Worm (Caenorhabditis elegans) whole organism, late embryonic: ENCODE measurements around the gene frpr-21.

ENCODE experiments used
- C38D4.7 ChIP-seq: fragments of 200-800 bp; sonication (Bioruptor generic); optimal IDR thresholded peaks from 2 replicates; lab custom pipeline; 2018; ENCODE audit warnings: mild to moderate bottlenecking, missing genetic modification characterization, moderate library complexity, missing compliant biosample characterization
- ahr-1 ChIP-seq: sonication (generic microtip); optimal IDR thresholded peaks from 2 replicates; lab custom pipeline; 2016; ENCODE audit warnings: missing genetic modification characterization, missing compliant biosample characterization
- ceh-2 ChIP-seq: sonication (generic microtip); optimal IDR thresholded peaks from 2 replicates; lab custom pipeline; 2016; ENCODE audit warnings: missing genotype, missing genetic modification characterization, missing compliant biosample characterization
- hlh-8 ChIP-seq: sonication (generic microtip); optimal IDR thresholded peaks from 2 replicates; lab custom pipeline; 2016; ENCODE audit warnings: missing genotype, missing genetic modification characterization, missing compliant biosample characterization
- mec-3 ChIP-seq: sonication (generic microtip); optimal IDR thresholded peaks from 2 replicates; lab custom pipeline; 2016; ENCODE audit warnings: borderline replicate concordance, missing genetic modification characterization, missing compliant biosample characterization
- pag-3 ChIP-seq: sonication (generic microtip); optimal IDR thresholded peaks from 2 replicates; lab custom pipeline; 2016; ENCODE audit warnings: missing compliant biosample characterization, missing genetic modification characterization, borderline replicate concordance
- pha-4 ChIP-seq: fragments of 150-350 bp; optimal IDR thresholded peaks from 2 replicates; lab custom pipeline; 2018; ENCODE audit warnings: missing biosample characterization, missing genetic modification reagents, missing genetic modification characterization
- sox-2 ChIP-seq: fragments of 200-800 bp; sonication (Bioruptor generic); IDR thresholded peaks from 2 replicates; pipeline ENCODE4 v1.3.6; 2022; ENCODE audit warnings: missing genetic modification reagents, missing genetic modification characterization, missing compliant biosample characterization
- sox-4 ChIP-seq: sonication (generic microtip); optimal IDR thresholded peaks from 2 replicates; lab custom pipeline; 2017; ENCODE audit warnings: mild to moderate bottlenecking, missing genetic modification characterization, inconsistent platforms, missing compliant biosample characterization
- ztf-16 ChIP-seq: sonication (generic microtip); optimal IDR thresholded peaks from 2 replicates; lab custom pipeline; 2017; ENCODE audit warnings: missing genetic modification characterization, missing compliant biosample characterization

DNA sequence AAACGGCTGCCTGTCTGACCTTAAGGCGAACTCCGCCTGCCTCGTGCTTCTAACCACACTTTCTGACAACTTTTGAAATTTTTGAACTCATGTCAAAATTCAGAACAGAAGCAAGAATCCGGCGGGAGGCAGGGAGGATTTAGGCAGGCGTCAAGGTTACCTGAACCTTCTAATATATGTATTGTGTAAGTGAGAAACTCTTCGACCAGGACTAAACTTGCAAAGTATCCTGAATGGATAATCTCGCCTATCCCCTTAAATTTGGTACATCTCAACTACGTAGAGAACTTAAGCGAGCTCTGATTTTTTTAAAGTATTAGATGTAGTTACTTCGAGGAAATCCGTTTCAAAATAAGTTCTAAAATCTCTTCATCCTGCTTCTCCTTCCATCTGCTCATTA lies 10.9 kb downstream of the frpr-21 start, which contains the start of gene E04D5.5:
- TF ChIP-seq pha-4 (tag; lab: Kevin White, UChicago) = no peak
- TF ChIP-seq mec-3 = no peak
- no peak for TF ChIP-seq ztf-16 (tag; lab: Kevin White, UChicago)
- TF ChIP-seq sox-4 (tag; lab: Kevin White, UChicago) = no peak
- no peak for TF ChIP-seq sox-2 (GFP tag; lab: Robert Waterston, UW)
- no peak for TF ChIP-seq ahr-1 (tag; lab: Kevin White, UChicago)
- no peak for TF ChIP-seq pag-3 (tag; lab: Kevin White, UChicago)
- no peak for TF ChIP-seq hlh-8 (tag; lab: Kevin White, UChicago)
- no peak for TF ChIP-seq ceh-2 (tag; lab: Kevin White, UChicago)
- TF ChIP-seq C38D4.7 (GFP tag; lab: Kevin White, UChicago) = no peak
